Comparison of ENCODE assay signal across 1 fruit fly cellular context in the genomic region with DNA sequence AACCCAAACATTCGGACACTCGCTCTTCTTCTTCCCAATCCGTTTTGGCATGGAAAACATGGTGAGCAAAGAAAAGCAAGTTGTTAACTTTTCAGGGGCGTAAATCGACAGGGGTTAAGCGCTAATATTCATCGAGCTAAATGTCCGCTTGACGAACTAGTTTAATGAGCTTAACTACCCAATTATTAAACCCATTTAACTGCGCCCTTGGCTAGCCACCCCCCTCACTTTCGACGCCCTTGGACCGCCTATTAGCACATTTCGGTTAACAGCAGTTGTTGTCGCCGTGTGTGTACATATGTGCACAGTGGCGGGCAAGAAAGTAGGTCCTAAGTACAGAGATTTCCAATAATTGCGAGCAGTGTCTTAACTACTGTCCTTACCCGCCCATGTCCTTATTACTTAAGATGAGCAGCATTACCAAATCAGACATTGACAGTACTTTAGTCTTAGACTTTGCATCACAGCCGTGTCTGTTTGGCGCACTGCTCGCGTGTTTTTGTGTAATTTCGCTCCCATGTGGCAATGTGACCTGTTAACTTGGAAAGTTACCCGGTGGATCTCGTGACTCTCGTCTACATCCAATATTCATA.
TF ChIP-seq lines count a peak whose summit lies in the region.

No protein-coding gene starts in this region.

TF ChIP-seq in whole organism, embryonic, 481 proteins besides CTCF, POLR2A, EP300 and RAD21 (continued from another document and continues in another):
- TF ChIP-seq CG31388 (GFP tag; optimal IDR thresholded peaks at IDR 0.05; lab: Kevin White, UChicago) (peak; percentile 53), crp (GFP tag; optimal IDR thresholded peaks at IDR 0.05; lab: Kevin White, UChicago) (peak in 1 of 2 experiments; percentile 31), Hr51 (GFP tag; optimal IDR thresholded peaks at IDR 0.05; lab: Kevin White, UChicago) (peak; percentile 91), CG7786 (GFP tag; optimal IDR thresholded peaks at IDR 0.05; lab: Kevin White, UChicago) (peak; percentile 96), trh (GFP tag; optimal IDR thresholded peaks at IDR 0.05; lab: Kevin White, UChicago) (peak; percentile 80), CG31224 (GFP tag; IDR thresholded peaks at IDR 0.05; lab: Robert Waterston, UW) (peak; percentile 92), CG1233 (GFP tag; optimal IDR thresholded peaks at IDR 0.05; lab: Kevin White, UChicago) (peak; percentile 78), trem (tag; optimal IDR thresholded peaks at IDR 0.05; lab: Kevin White, UChicago) (peak; percentile 27), CG9437 (GFP tag; optimal IDR thresholded peaks at IDR 0.05; lab: Kevin White, UChicago) (peak; percentile 70), bigmax (GFP tag; optimal IDR thresholded peaks at IDR 0.05; lab: Kevin White, UChicago) (peak; percentile 37), nmo (GFP tag; optimal IDR thresholded peaks at IDR 0.05; lab: Kevin White, UChicago) (peak; percentile 83), CG6683 (GFP tag; optimal IDR thresholded peaks at IDR 0.05; lab: Kevin White, UChicago) (peak; percentile 78), TFAM (GFP tag; optimal IDR thresholded peaks at IDR 0.05; lab: Kevin White, UChicago) (peak; percentile 5), CG18619 (GFP tag; optimal IDR thresholded peaks at IDR 0.05; lab: Kevin White, UChicago) (peak; percentile 90), CG17361 (GFP tag; IDR thresholded peaks at IDR 0.05; lab: Robert Waterston, UW) (peak; percentile 87), jing (GFP tag; optimal IDR thresholded peaks at IDR 0.05; lab: Kevin White, UChicago) (peak; percentile 76), bowl (GFP tag; IDR thresholded peaks at IDR 0.05; lab: Robert Waterston, UW) (peak; percentile 74), seq (GFP tag; IDR thresholded peaks at IDR 0.05; lab: Robert Waterston, UW) (peak; percentile 87), tgo (GFP tag; IDR thresholded peaks at IDR 0.05; lab: Robert Waterston, UW) (peak; percentile 91), CG6791 (GFP tag; IDR thresholded peaks at IDR 0.05; lab: Robert Waterston, UW; ENCODE audit: partially characterized antibody) (no peak), CG1529 (GFP tag; optimal IDR thresholded peaks at IDR 0.05; lab: Kevin White, UChicago) (peak; percentile 68), CG42726 (GFP tag; IDR thresholded peaks at IDR 0.05; lab: Robert Waterston, UW; ENCODE audit: partially characterized antibody) (no peak), vvl (GFP tag; IDR thresholded peaks at IDR 0.05; lab: Robert Waterston, UW) (peak; percentile 96), inv (GFP tag; IDR thresholded peaks at IDR 0.05; lab: Robert Waterston, UW; ENCODE audit: partially characterized antibody) (no peak), oc (tag; optimal IDR thresholded peaks at IDR 0.05; lab: Kevin White, UChicago) (peak; percentile 89), zf30C (GFP tag; optimal IDR thresholded peaks at IDR 0.05; lab: Kevin White, UChicago) (no peak), CG11696 (GFP tag; IDR thresholded peaks at IDR 0.05; lab: Robert Waterston, UW) (peak; percentile 94), sug (tag; optimal IDR thresholded peaks at IDR 0.05; lab: Kevin White, UChicago) (peak; percentile 70), CG13424 (tag; optimal IDR thresholded peaks at IDR 0.05; lab: Kevin White, UChicago) (peak; percentile 78), Fer2 (tag; optimal IDR thresholded peaks at IDR 0.05; lab: Kevin White, UChicago) (peak; percentile 70), Bteb2 (GFP tag; optimal IDR thresholded peaks at IDR 0.05; lab: Kevin White, UChicago) (peak; percentile 92), NK7.1 (GFP tag; optimal IDR thresholded peaks at IDR 0.05; lab: Kevin White, UChicago) (peak; percentile 81), corto (GFP tag; optimal IDR thresholded peaks at IDR 0.05; lab: Kevin White, UChicago) (peak; percentile 5), croc (GFP tag; conservative IDR thresholded peaks at IDR 0.05; lab: Robert Waterston, UW) (peak; percentile 66), mirr (GFP tag; optimal IDR thresholded peaks at IDR 0.05; lab: Kevin White, UChicago) (peak; percentile 63), cg (GFP tag; optimal IDR thresholded peaks at IDR 0.05; lab: Kevin White, UChicago) (no peak), E2f1 (GFP tag; IDR thresholded peaks at IDR 0.05; lab: Robert Waterston, UW) (peak; percentile 90), Sox102F (GFP tag; optimal IDR thresholded peaks at IDR 0.05; lab: Kevin White, UChicago) (peak; percentile 92), grau (tag; optimal IDR thresholded peaks at IDR 0.05; lab: Kevin White, UChicago) (peak; percentile 90), nau (GFP tag; optimal IDR thresholded peaks at IDR 0.05; lab: Kevin White, UChicago) (peak; percentile 76), esg (GFP tag; conservative IDR thresholded peaks at IDR 0.05; lab: Robert Waterston, UW) (peak; percentile 83), CG11398 (GFP tag; optimal IDR thresholded peaks at IDR 0.05; lab: Kevin White, UChicago) (peak; percentile 90), gfzf (GFP tag; optimal IDR thresholded peaks at IDR 0.05; lab: Kevin White, UChicago) (no peak), cato (GFP tag; optimal IDR thresholded peaks at IDR 0.05; lab: Kevin White, UChicago; ENCODE audit: borderline replicate concordance) (peak; percentile 66), ken (GFP tag; IDR thresholded peaks at IDR 0.05; lab: Robert Waterston, UW) (peak; percentile 95), pan (optimal IDR thresholded peaks at IDR 0.05; lab: Kevin White, UChicago) (no peak), pan (GFP tag; optimal IDR thresholded peaks at IDR 0.05 in 1 of 2, IDR thresholded peaks at IDR 0.05 in 1 of 2) (peak in 1 of 2 experiments; percentile 94), Eip74EF (GFP tag; optimal IDR thresholded peaks at IDR 0.05; lab: Kevin White, UChicago) (peak in 1 of 2 experiments; percentile 62), tap (tag; optimal IDR thresholded peaks at IDR 0.05; lab: Kevin White, UChicago) (peak; percentile 71), CG15514 (GFP tag; optimal IDR thresholded peaks at IDR 0.05; lab: Kevin White, UChicago) (peak; percentile 88), CG15011 (GFP tag; optimal IDR thresholded peaks at IDR 0.05; lab: Kevin White, UChicago) (peak; percentile 82), kay (GFP tag; optimal IDR thresholded peaks at IDR 0.05; lab: Kevin White, UChicago) (peak; percentile 84), CG8388 (GFP tag; optimal IDR thresholded peaks at IDR 0.05; lab: Kevin White, UChicago) (peak; percentile 59), tx (GFP tag; optimal IDR thresholded peaks at IDR 0.05; lab: Kevin White, UChicago) (peak; percentile 92), CG4617 (GFP tag; optimal IDR thresholded peaks at IDR 0.05; lab: Kevin White, UChicago; ENCODE audit: borderline replicate concordance) (peak; percentile 77), E2f2 (GFP tag; IDR thresholded peaks at IDR 0.05; lab: Robert Waterston, UW) (peak; percentile 67), twi (tag; optimal IDR thresholded peaks at IDR 0.05; lab: Kevin White, UChicago) (peak; percentile 47), Taf1 (GFP tag; IDR thresholded peaks at IDR 0.05; lab: Robert Waterston, UW) (peak; percentile 93), CG4404 (GFP tag; IDR thresholded peaks at IDR 0.05; lab: Robert Waterston, UW) (peak; percentile 87), CG12391 (tag; optimal IDR thresholded peaks at IDR 0.05; lab: Kevin White, UChicago) (peak; percentile 88), en (GFP tag; optimal IDR thresholded peaks at IDR 0.05; lab: Kevin White, UChicago) (peak; percentile 74), CG5953 (GFP tag; IDR thresholded peaks at IDR 0.05; lab: Robert Waterston, UW) (peak; percentile 72), CG9797 (GFP tag; optimal IDR thresholded peaks at IDR 0.05; lab: Kevin White, UChicago) (peak; percentile 0), gsb-n (tag; optimal IDR thresholded peaks at IDR 0.05; lab: Kevin White, UChicago) (peak; percentile 77), CG12659 (GFP tag; optimal IDR thresholded peaks at IDR 0.05; lab: Kevin White, UChicago) (peak; percentile 93), CG12744 (GFP tag; optimal IDR thresholded peaks at IDR 0.05; lab: Kevin White, UChicago) (peak; percentile 89), Hmr (GFP tag; optimal IDR thresholded peaks at IDR 0.05; lab: Kevin White, UChicago) (peak; percentile 96), stwl (tag; optimal IDR thresholded peaks at IDR 0.05; lab: Kevin White, UChicago) (no peak), danr (GFP tag; IDR thresholded peaks at IDR 0.05; lab: Robert Waterston, UW) (peak; percentile 79), sna (GFP tag; IDR thresholded peaks at IDR 0.05; lab: Robert Waterston, UW; ENCODE audit: partially characterized antibody) (no peak), sd (tag; optimal IDR thresholded peaks at IDR 0.05; lab: Kevin White, UChicago) (peak; percentile 77), CG1602 (GFP tag; optimal IDR thresholded peaks at IDR 0.05; lab: Kevin White, UChicago) (peak; percentile 87), CG3838 (GFP tag; optimal IDR thresholded peaks at IDR 0.05; lab: Kevin White, UChicago) (peak; percentile 21), CG8924 (tag; optimal IDR thresholded peaks at IDR 0.05; lab: Kevin White, UChicago) (peak; percentile 88), CHES-1-like (GFP tag; optimal IDR thresholded peaks at IDR 0.05; lab: Kevin White, UChicago) (peak; percentile 96), gcm (GFP tag; optimal IDR thresholded peaks at IDR 0.05; lab: Kevin White, UChicago) (peak; percentile 66), run (tag; optimal IDR thresholded peaks at IDR 0.05; lab: Kevin White, UChicago) (peak; percentile 80), CG1603 (tag; optimal IDR thresholded peaks at IDR 0.05; lab: Kevin White, UChicago) (peak; percentile 93), CG34376 (GFP tag; optimal IDR thresholded peaks at IDR 0.05; lab: Kevin White, UChicago) (peak; percentile 50), Six4 (GFP tag; optimal IDR thresholded peaks at IDR 0.05; lab: Kevin White, UChicago) (peak; percentile 76), Sry-δ (GFP tag; optimal IDR thresholded peaks at IDR 0.05; lab: Kevin White, UChicago) (peak; percentile 64), ash1 (GFP tag; optimal IDR thresholded peaks at IDR 0.05; lab: Kevin White, UChicago) (peak; percentile 61), stc (GFP tag; IDR thresholded peaks at IDR 0.05; lab: Robert Waterston, UW) (peak; percentile 92), CG7556 (GFP tag; optimal IDR thresholded peaks at IDR 0.05; lab: Kevin White, UChicago) (peak; percentile 91), Doc3 (GFP tag; IDR thresholded peaks at IDR 0.05; lab: Robert Waterston, UW; ENCODE audit: partially characterized antibody) (no peak), CG9876 (GFP tag; optimal IDR thresholded peaks at IDR 0.05; lab: Kevin White, UChicago) (peak; percentile 93), B-H1 (GFP tag; IDR thresholded peaks at IDR 0.05; lab: Robert Waterston, UW) (peak; percentile 89), CG1647 (GFP tag; optimal IDR thresholded peaks at IDR 0.05; lab: Kevin White, UChicago) (peak; percentile 93), amos (GFP tag; IDR thresholded peaks at IDR 0.05; lab: Robert Waterston, UW; ENCODE audit: partially characterized antibody) (no peak), CG12071 (GFP tag; optimal IDR thresholded peaks at IDR 0.05; lab: Kevin White, UChicago) (peak; percentile 90), Dip3 (GFP tag; optimal IDR thresholded peaks at IDR 0.05; lab: Kevin White, UChicago) (peak; percentile 96), gro (GFP tag; optimal IDR thresholded peaks at IDR 0.05; lab: Kevin White, UChicago) (peak; percentile 96), gcm2 (GFP tag; optimal IDR thresholded peaks at IDR 0.05; lab: Kevin White, UChicago) (peak; percentile 84), CG7357 (GFP tag; IDR thresholded peaks at IDR 0.05; lab: Robert Waterston, UW) (peak; percentile 86), hth (optimal IDR thresholded peaks at IDR 0.05; lab: Kevin White, UChicago) (no peak), CG11504 (tag; optimal IDR thresholded peaks at IDR 0.05; lab: Kevin White, UChicago) (peak; percentile 89), salm (tag; optimal IDR thresholded peaks at IDR 0.05; lab: Kevin White, UChicago) (peak; percentile 73), CG18764 (GFP tag; optimal IDR thresholded peaks at IDR 0.05; lab: Kevin White, UChicago) (peak; percentile 78), Med (GFP tag; lab: Kevin White, UChicago) (peak; percentile 100), cas (GFP tag; IDR thresholded peaks at IDR 0.05; lab: Robert Waterston, UW) (peak; percentile 94), CG17385 (GFP tag; optimal IDR thresholded peaks at IDR 0.05; lab: Kevin White, UChicago) (peak; percentile 87), CG6175 (GFP tag; IDR thresholded peaks at IDR 0.05; lab: Robert Waterston, UW) (peak; percentile 95), tio (GFP tag; optimal IDR thresholded peaks at IDR 0.05; lab: Kevin White, UChicago) (peak; percentile 90), Dfd (GFP tag; optimal IDR thresholded peaks at IDR 0.05; lab: Kevin White, UChicago) (no peak), Ets97D (GFP tag; optimal IDR thresholded peaks at IDR 0.05; lab: Kevin White, UChicago) (peak; percentile 73), CG13296 (GFP tag; optimal IDR thresholded peaks at IDR 0.05; lab: Kevin White, UChicago) (peak; percentile 83), CG1024 (GFP tag; IDR thresholded peaks at IDR 0.05; lab: Robert Waterston, UW) (peak; percentile 62), CG12942 (GFP tag; optimal IDR thresholded peaks at IDR 0.05; lab: Kevin White, UChicago) (peak; percentile 94), crol (GFP tag; IDR thresholded peaks at IDR 0.05; lab: Robert Waterston, UW) (no peak), CG2202 (tag; optimal IDR thresholded peaks at IDR 0.05; lab: Kevin White, UChicago) (peak; percentile 16), dmrt99B (tag; optimal IDR thresholded peaks at IDR 0.05; lab: Kevin White, UChicago) (peak; percentile 92), Hr78 (GFP tag; optimal IDR thresholded peaks at IDR 0.05; lab: Kevin White, UChicago) (peak in 1 of 2 experiments; percentile 51), CG7745 (tag; optimal IDR thresholded peaks at IDR 0.05; lab: Kevin White, UChicago) (no peak), Ets65A (GFP tag; lab: Kevin White, UChicago) (peak; percentile 99), Dip2 (GFP tag; IDR thresholded peaks at IDR 0.05; lab: Robert Waterston, UW) (no peak), CG34422 (GFP tag; IDR thresholded peaks at IDR 0.05; lab: Robert Waterston, UW) (peak; percentile 96), CG10209 (GFP tag; optimal IDR thresholded peaks at IDR 0.05; lab: Kevin White, UChicago) (peak; percentile 90), ewg (GFP tag; optimal IDR thresholded peaks at IDR 0.05; lab: Kevin White, UChicago) (peak; percentile 82), Blimp-1 (GFP tag; optimal IDR thresholded peaks at IDR 0.05; lab: Kevin White, UChicago) (peak; percentile 72), CG11560 (tag; IDR thresholded peaks at IDR 0.05; lab: Robert Waterston, UW) (peak; percentile 88), eve (GFP tag; optimal IDR thresholded peaks at IDR 0.05; lab: Kevin White, UChicago) (peak in 1 of 2 experiments; percentile 18), tup (GFP tag; optimal IDR thresholded peaks at IDR 0.05; lab: Kevin White, UChicago) (peak; percentile 89), Dbx (GFP tag; IDR thresholded peaks at IDR 0.05; lab: Robert Waterston, UW) (peak; percentile 98), pita (GFP tag; optimal IDR thresholded peaks at IDR 0.05; lab: Kevin White, UChicago) (no peak)
